5 worm cellular contexts compared by ENCODE assay signal in the genomic region with DNA sequence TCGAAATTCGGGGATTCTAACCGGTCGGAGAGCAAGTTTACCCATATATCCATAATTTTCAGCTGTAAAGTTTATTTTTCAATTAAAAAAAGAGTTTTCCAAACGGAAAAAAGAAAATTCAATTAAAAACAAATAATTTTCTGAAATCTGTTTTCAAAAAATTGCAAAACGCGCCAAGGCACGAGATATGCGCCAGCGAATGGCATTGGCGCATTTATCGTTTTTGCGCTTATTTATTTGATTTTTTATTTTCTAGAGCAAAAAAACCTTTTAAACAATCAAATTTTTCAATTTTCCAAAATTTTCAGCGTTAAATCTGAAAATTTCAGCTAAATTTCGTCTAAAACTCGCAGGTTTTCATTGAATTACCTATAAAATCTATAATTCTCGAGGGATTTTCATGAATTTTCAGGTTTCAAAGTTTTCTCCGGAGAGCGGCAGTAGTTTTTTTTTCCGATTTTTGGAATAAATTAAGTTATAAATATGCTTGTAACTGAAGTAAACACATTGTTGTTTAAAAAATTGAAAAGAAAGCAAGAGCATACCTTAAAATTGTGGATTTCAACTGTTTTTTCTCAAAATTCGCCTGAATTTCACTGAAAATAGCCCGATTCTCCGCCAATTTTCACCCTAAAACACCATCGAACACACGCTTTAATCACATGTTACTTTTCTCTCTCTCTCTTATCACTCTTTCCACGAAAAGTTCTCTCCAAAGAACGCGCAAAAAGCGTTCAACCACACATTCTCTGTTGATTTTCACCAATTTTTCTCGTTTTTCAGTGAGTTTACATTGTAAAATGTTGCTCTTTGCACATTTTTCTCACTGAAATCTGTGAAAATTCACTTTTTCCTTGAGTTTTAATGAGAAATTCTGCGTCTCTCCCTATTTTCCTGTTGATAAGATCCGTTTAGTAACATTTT.
TF ChIP-seq lines count a peak whose summit lies in the region.

Gene B0432.10, minus strand, starts transcription at position 649 of the 924 bp plus-strand sequence.

TF ChIP-seq in whole organism, L1 larva, 84 proteins besides CTCF, POLR2A, EP300 and RAD21 (continued from another document and continues in another):
- TF ChIP-seq C34B4.2 (tag; optimal IDR thresholded peaks at IDR 0.05; lab: Kevin White, UChicago): no peak
- peak; percentile 77 for TF ChIP-seq grh-1 (GFP tag; IDR thresholded peaks at IDR 0.05; lab: Robert Waterston, UW)
- TF ChIP-seq pax-3 (tag; optimal IDR thresholded peaks at IDR 0.05; lab: Kevin White, UChicago): peak; percentile 63
- TF ChIP-seq C16A3.4 (tag; optimal IDR thresholded peaks at IDR 0.05; lab: Kevin White, UChicago): peak; percentile 85
- peak; percentile 92 to 93 (median 93) for TF ChIP-seq ceh-82 (tag; optimal IDR thresholded peaks at IDR 0.05; lab: Kevin White, UChicago)
- TF ChIP-seq unc-62 (GFP tag; optimal IDR thresholded peaks at IDR 0.05; lab: Kevin White, UChicago): no peak
- TF ChIP-seq nhr-84 (tag; optimal IDR thresholded peaks at IDR 0.05; lab: Kevin White, UChicago): no peak
- TF ChIP-seq hpl-2 (GFP tag; optimal IDR thresholded peaks at IDR 0.05; lab: Kevin White, UChicago): no peak
- TF ChIP-seq nhr-28 (tag; optimal IDR thresholded peaks at IDR 0.05; lab: Kevin White, UChicago): no peak
- peak; percentile 85 for TF ChIP-seq lin-13 (GFP tag; optimal IDR thresholded peaks at IDR 0.05; lab: Kevin White, UChicago)
- TF ChIP-seq ama-1 (optimal IDR thresholded peaks at IDR 0.05; lab: Kevin White, UChicago): no peak
- TF ChIP-seq efl-1 (optimal IDR thresholded peaks at IDR 0.05; lab: Kevin White, UChicago): peak; percentile 76 to 97
- peak; percentile 97 to 100 for TF ChIP-seq efl-1 (GFP tag; optimal IDR thresholded peaks at IDR 0.05 in 1 of 2; lab: Kevin White, UChicago)
- peak; percentile 32 for TF ChIP-seq aha-1 (tag; optimal IDR thresholded peaks at IDR 0.05; lab: Kevin White, UChicago)
- peak; percentile 89 for TF ChIP-seq swsn-7 (tag; optimal IDR thresholded peaks at IDR 0.05; lab: Kevin White, UChicago)
- TF ChIP-seq Y116A8C.19 (tag; optimal IDR thresholded peaks at IDR 0.05; lab: Kevin White, UChicago; ENCODE audit: borderline replicate concordance): no peak
- TF ChIP-seq unc-30 (tag; optimal IDR thresholded peaks at IDR 0.05; lab: Kevin White, UChicago): no peak
- peak in 1 of 2 experiments; percentile 54 for TF ChIP-seq ztf-11 (tag; optimal IDR thresholded peaks at IDR 0.05; lab: Kevin White, UChicago)
- TF ChIP-seq snpc-4 (tag; optimal IDR thresholded peaks at IDR 0.05; lab: Kevin White, UChicago): peak; percentile 84
- peak; percentile 87 for TF ChIP-seq irx-1 (tag; optimal IDR thresholded peaks at IDR 0.05; lab: Kevin White, UChicago)
- TF ChIP-seq lin-39 (tag; optimal IDR thresholded peaks at IDR 0.05; lab: Kevin White, UChicago): peak; percentile 88
- peak; percentile 38 for TF ChIP-seq nhr-77 (tag; optimal IDR thresholded peaks at IDR 0.05; lab: Kevin White, UChicago)
- peak; percentile 87 for TF ChIP-seq tbx-2 (tag; optimal IDR thresholded peaks at IDR 0.05; lab: Kevin White, UChicago)

TF ChIP-seq in whole organism, L2 larva, 48 proteins besides CTCF, POLR2A, EP300 and RAD21 (continued from another document):
- TF ChIP-seq sma-9 (GFP tag; optimal IDR thresholded peaks at IDR 0.05; lab: Kevin White, UChicago) (peak; percentile 75), sma-9 (tag; optimal IDR thresholded peaks at IDR 0.05; lab: Kevin White, UChicago) (no peak), elt-3 (tag; optimal IDR thresholded peaks at IDR 0.05; lab: Kevin White, UChicago) (no peak), Y55F3AM.14 (GFP tag; optimal IDR thresholded peaks at IDR 0.05; lab: Kevin White, UChicago) (no peak), mdl-1 (tag; optimal IDR thresholded peaks at IDR 0.05; lab: Kevin White, UChicago) (peak in 1 of 2 experiments; percentile 4), unc-39 (tag; optimal IDR thresholded peaks at IDR 0.05; lab: Kevin White, UChicago) (no peak), nhr-11 (tag; optimal IDR thresholded peaks at IDR 0.05; lab: Kevin White, UChicago) (no peak), lin-11 (tag; optimal IDR thresholded peaks at IDR 0.05; lab: Kevin White, UChicago) (peak; percentile 63), ztf-1 (GFP tag; conservative IDR thresholded peaks at IDR 0.05; lab: Robert Waterston, UW) (no peak), elt-1 (tag; optimal IDR thresholded peaks at IDR 0.05; lab: Kevin White, UChicago) (no peak), zag-1 (tag; optimal IDR thresholded peaks at IDR 0.05; lab: Kevin White, UChicago) (peak; percentile 17), mab-5 (tag; optimal IDR thresholded peaks at IDR 0.05; lab: Kevin White, UChicago) (peak; percentile 71), ceh-16 (tag; optimal IDR thresholded peaks at IDR 0.05; lab: Kevin White, UChicago) (peak; percentile 19), nhr-12 (tag; optimal IDR thresholded peaks at IDR 0.05; lab: Kevin White, UChicago) (no peak), fos-1 (tag; optimal IDR thresholded peaks at IDR 0.05; lab: Kevin White, UChicago) (peak; percentile 47), ztf-11 (tag; optimal IDR thresholded peaks at IDR 0.05; lab: Kevin White, UChicago) (no peak), ZK546.5 (tag; optimal IDR thresholded peaks at IDR 0.05; lab: Kevin White, UChicago) (no peak), egl-27 (tag; optimal IDR thresholded peaks at IDR 0.05; lab: Kevin White, UChicago) (peak; percentile 81), nhr-21 (tag; optimal IDR thresholded peaks at IDR 0.05; lab: Kevin White, UChicago) (peak; percentile 63)

TF ChIP-seq in whole organism, L3 larva, 47 proteins besides CTCF, POLR2A, EP300 and RAD21 (continued from another document):
- TF ChIP-seq egl-27 (tag; optimal IDR thresholded peaks at IDR 0.05; lab: Kevin White, UChicago): no peak
- no peak for TF ChIP-seq nhr-76 (tag; optimal IDR thresholded peaks at IDR 0.05; lab: Kevin White, UChicago)
- TF ChIP-seq elt-3 (tag; optimal IDR thresholded peaks at IDR 0.05; lab: Kevin White, UChicago): no peak
- no peak for TF ChIP-seq aly-2 (tag; optimal IDR thresholded peaks at IDR 0.05; lab: Kevin White, UChicago)
- peak; percentile 40 for TF ChIP-seq ama-1 (optimal IDR thresholded peaks at IDR 0.05; lab: Kevin White, UChicago)
- TF ChIP-seq ZK546.5 (tag; optimal IDR thresholded peaks at IDR 0.05; lab: Kevin White, UChicago): no peak
- peak; percentile 47 for TF ChIP-seq ceh-82 (tag; optimal IDR thresholded peaks at IDR 0.05; lab: Kevin White, UChicago)
- TF ChIP-seq nfya-1 (tag; optimal IDR thresholded peaks at IDR 0.05; lab: Kevin White, UChicago; ENCODE audit: insufficient read depth): peak; percentile 88
- no peak for TF ChIP-seq fos-1 (tag; optimal IDR thresholded peaks at IDR 0.05; lab: Kevin White, UChicago)
- TF ChIP-seq unc-39 (tag; optimal IDR thresholded peaks at IDR 0.05; lab: Kevin White, UChicago): no peak
- TF ChIP-seq elt-2 (tag; optimal IDR thresholded peaks at IDR 0.05; lab: Kevin White, UChicago): peak; percentile 32
- peak; percentile 58 for TF ChIP-seq egl-5 (tag; optimal IDR thresholded peaks at IDR 0.05; lab: Kevin White, UChicago)
- TF ChIP-seq lin-15B (tag; optimal IDR thresholded peaks at IDR 0.05; lab: Kevin White, UChicago): peak; percentile 92
- TF ChIP-seq jun-1 (tag; optimal IDR thresholded peaks at IDR 0.05; lab: Kevin White, UChicago): no peak
- TF ChIP-seq daf-12 (tag; optimal IDR thresholded peaks at IDR 0.05; lab: Kevin White, UChicago): no peak

TF ChIP-seq in whole organism, L4 larva, 104 proteins besides CTCF, POLR2A, EP300 and RAD21 (continued from another document):
- TF ChIP-seq ZK337.2 (GFP tag; IDR thresholded peaks at IDR 0.05; lab: Robert Waterston, UW) (no peak), F10B5.3 (tag; optimal IDR thresholded peaks at IDR 0.05; lab: Kevin White, UChicago) (peak; percentile 51), snpc-1.2 (GFP tag; IDR thresholded peaks at IDR 0.05; lab: Robert Waterston, UW) (no peak), nhr-41 (GFP tag; IDR thresholded peaks at IDR 0.05; lab: Robert Waterston, UW) (no peak), dpl-1 (GFP tag; optimal IDR thresholded peaks at IDR 0.05; lab: Kevin White, UChicago) (peak; percentile 96), dve-1 (tag; optimal IDR thresholded peaks at IDR 0.05; lab: Kevin White, UChicago; ENCODE audit: insufficient read depth) (peak; percentile 86), F49E8.2 (tag; optimal IDR thresholded peaks at IDR 0.05; lab: Kevin White, UChicago; ENCODE audit: borderline replicate concordance) (no peak), hif-1 (tag; optimal IDR thresholded peaks at IDR 0.05; lab: Kevin White, UChicago) (peak in 1 of 2 experiments; percentile 7), hlh-30 (tag; optimal IDR thresholded peaks at IDR 0.05; lab: Kevin White, UChicago; ENCODE audit: insufficient read depth) (peak; percentile 65), ztf-7 (tag; optimal IDR thresholded peaks at IDR 0.05; lab: Kevin White, UChicago) (peak; percentile 51), unc-62 (GFP tag; optimal IDR thresholded peaks at IDR 0.05 in 1 of 2; lab: Kevin White, UChicago) (peak in 1 of 2 experiments; percentile 77), unc-62 (tag; optimal IDR thresholded peaks at IDR 0.05; lab: Kevin White, UChicago) (no peak), spr-3 (GFP tag; optimal IDR thresholded peaks at IDR 0.05; lab: Kevin White, UChicago) (peak; percentile 11), hmg-1.1 (GFP tag; IDR thresholded peaks at IDR 0.05; lab: Robert Waterston, UW) (peak; percentile 42; the same call in 1 of the 2 replicates), nhr-111 (GFP tag; optimal IDR thresholded peaks at IDR 0.05; lab: Kevin White, UChicago) (no peak), daf-16 (GFP tag; optimal IDR thresholded peaks at IDR 0.05; lab: Kevin White, UChicago) (no peak), daf-16 (tag; optimal IDR thresholded peaks at IDR 0.05; lab: Kevin White, UChicago) (peak; percentile 45), nhr-6 (tag; optimal IDR thresholded peaks at IDR 0.05; lab: Kevin White, UChicago) (peak; percentile 20), ceh-82 (tag; optimal IDR thresholded peaks at IDR 0.05; lab: Kevin White, UChicago) (no peak), nhr-77 (tag; optimal IDR thresholded peaks at IDR 0.05; lab: Kevin White, UChicago) (peak; percentile 51), hlh-11 (tag; optimal IDR thresholded peaks at IDR 0.05; lab: Kevin White, UChicago) (peak; percentile 64)

TF ChIP-seq in whole organism, young adult, 124 proteins besides CTCF, POLR2A, EP300 and RAD21 (continued from another document and continues in another):
- peak; percentile 78; the same call in 1 of the 2 replicates for TF ChIP-seq Y53G8AR.9 (GFP tag; conservative IDR thresholded peaks at IDR 0.05; lab: Robert Waterston, UW)
- TF ChIP-seq ceh-58 (GFP tag; IDR thresholded peaks at IDR 0.05; lab: Robert Waterston, UW): no peak
- TF ChIP-seq F33H1.4 (GFP tag; IDR thresholded peaks at IDR 0.05; lab: Robert Waterston, UW): no peak
- no peak for TF ChIP-seq ets-4 (GFP tag; optimal IDR thresholded peaks at IDR 0.05; lab: Kevin White, UChicago)
- TF ChIP-seq K11D2.4 (GFP tag; IDR thresholded peaks at IDR 0.05; lab: Robert Waterston, UW): peak; percentile 70; the same call in 1 of the 2 replicates
- no peak for TF ChIP-seq Y67H2A.10 (GFP tag; conservative IDR thresholded peaks at IDR 0.05; lab: Robert Waterston, UW)
- no peak for TF ChIP-seq B0261.1 (tag; optimal IDR thresholded peaks at IDR 0.05; lab: Kevin White, UChicago)
- no peak for TF ChIP-seq hlh-12 (tag; optimal IDR thresholded peaks at IDR 0.05; lab: Kevin White, UChicago)
- TF ChIP-seq mel-28 (tag; optimal IDR thresholded peaks at IDR 0.05; lab: Kevin White, UChicago; ENCODE audit: borderline replicate concordance): no peak
- TF ChIP-seq ztf-22 (GFP tag; optimal IDR thresholded peaks at IDR 0.05; lab: Kevin White, UChicago): no peak
- TF ChIP-seq hsf-1 (GFP tag; IDR thresholded peaks at IDR 0.05; lab: Robert Waterston, UW): no peak
- TF ChIP-seq snpc-3.4 (tag; optimal IDR thresholded peaks at IDR 0.05; lab: Kevin White, UChicago): no peak
- TF ChIP-seq dox-1 (GFP tag; IDR thresholded peaks at IDR 0.05; lab: Robert Waterston, UW): peak; percentile 59
- TF ChIP-seq F39B2.1 (GFP tag; IDR thresholded peaks at IDR 0.05; lab: Robert Waterston, UW): no peak
- TF ChIP-seq Y53F4B.3 (GFP tag; IDR thresholded peaks at IDR 0.05; lab: Robert Waterston, UW): no peak
- no peak for TF ChIP-seq lin-26 (GFP tag; IDR thresholded peaks at IDR 0.05; lab: Robert Waterston, UW)
- no peak for TF ChIP-seq cebp-1 (GFP tag; IDR thresholded peaks at IDR 0.05; lab: Robert Waterston, UW)
- peak; percentile 65 for TF ChIP-seq cebp-1 (tag; optimal IDR thresholded peaks at IDR 0.05; lab: Kevin White, UChicago)
- no peak for TF ChIP-seq nhr-27 (tag; optimal IDR thresholded peaks at IDR 0.05; lab: Kevin White, UChicago)
- peak; percentile 6 for TF ChIP-seq nhr-80 (tag; optimal IDR thresholded peaks at IDR 0.05; lab: Kevin White, UChicago)
- peak; percentile 64 for TF ChIP-seq snpc-1.3 (tag; optimal IDR thresholded peaks at IDR 0.05; lab: Kevin White, UChicago; ENCODE audit: insufficient read depth)
- TF ChIP-seq repo-1 (tag; optimal IDR thresholded peaks at IDR 0.05; lab: Kevin White, UChicago): no peak
- no peak for TF ChIP-seq nhr-120 (GFP tag; IDR thresholded peaks at IDR 0.05; lab: Robert Waterston, UW)
- no peak for TF ChIP-seq F10E7.11 (tag; optimal IDR thresholded peaks at IDR 0.05; lab: Kevin White, UChicago)
- peak; percentile 47 for TF ChIP-seq rcor-1 (GFP tag; IDR thresholded peaks at IDR 0.05; lab: Robert Waterston, UW)
- no peak for TF ChIP-seq hrde-1 (tag; optimal IDR thresholded peaks at IDR 0.05; lab: Kevin White, UChicago; ENCODE audit: borderline replicate concordance)
- TF ChIP-seq pha-4 (tag; optimal IDR thresholded peaks at IDR 0.05; lab: Kevin White, UChicago): no peak
- no peak for TF ChIP-seq athp-1 (tag; optimal IDR thresholded peaks at IDR 0.05; lab: Kevin White, UChicago)
- no peak for TF ChIP-seq ceh-91 (GFP tag; IDR thresholded peaks at IDR 0.05; lab: Robert Waterston, UW)
- TF ChIP-seq F52B5.7 (tag; optimal IDR thresholded peaks at IDR 0.05; lab: Kevin White, UChicago): no peak
- TF ChIP-seq die-1 (tag; optimal IDR thresholded peaks at IDR 0.05; lab: Kevin White, UChicago): no peak
- TF ChIP-seq mes-4 (tag; optimal IDR thresholded peaks at IDR 0.05; lab: Kevin White, UChicago): no peak
- peak; percentile 36 for TF ChIP-seq ztf-26 (tag; optimal IDR thresholded peaks at IDR 0.05; lab: Kevin White, UChicago)
- TF ChIP-seq F23B12.7 (tag; optimal IDR thresholded peaks at IDR 0.05; lab: Kevin White, UChicago; ENCODE audit: insufficient read depth): peak; percentile 75
- TF ChIP-seq ztf-3 (GFP tag; optimal IDR thresholded peaks at IDR 0.05; lab: Kevin White, UChicago): no peak
- no peak for TF ChIP-seq ceh-40 (GFP tag; IDR thresholded peaks at IDR 0.05; lab: Robert Waterston, UW)
- no peak for TF ChIP-seq him-1 (tag; optimal IDR thresholded peaks at IDR 0.05; lab: Kevin White, UChicago)
- TF ChIP-seq sea-2 (GFP tag; IDR thresholded peaks at IDR 0.05; lab: Robert Waterston, UW): no peak
- no peak for TF ChIP-seq aptf-2 (GFP tag; conservative IDR thresholded peaks at IDR 0.05; lab: Robert Waterston, UW)
- TF ChIP-seq chd-7 (tag; optimal IDR thresholded peaks at IDR 0.05; lab: Kevin White, UChicago): no peak
- TF ChIP-seq pbrm-1 (GFP tag; IDR thresholded peaks at IDR 0.05; lab: Robert Waterston, UW): peak; percentile 46; the same call in 1 of the 2 replicates
- no peak for TF ChIP-seq hmg-20 (GFP tag; IDR thresholded peaks at IDR 0.05; lab: Robert Waterston, UW)
- TF ChIP-seq tbp1 (GFP tag; optimal IDR thresholded peaks at IDR 0.05; lab: Kevin White, UChicago): peak; percentile 30
- TF ChIP-seq ceh-100 (GFP tag; IDR thresholded peaks at IDR 0.05; lab: Robert Waterston, UW): 0 out of 2 replicates have a peak, but pooled peaks have one; percentile 14
- no peak for TF ChIP-seq ztf-28 (GFP tag; IDR thresholded peaks at IDR 0.05; lab: Robert Waterston, UW)
- no peak for TF ChIP-seq F57A8.1 (GFP tag; optimal IDR thresholded peaks at IDR 0.05; lab: Kevin White, UChicago)
- no peak for TF ChIP-seq bed-1 (GFP tag; IDR thresholded peaks at IDR 0.05; lab: Robert Waterston, UW)
- TF ChIP-seq mcd-1 (GFP tag; IDR thresholded peaks at IDR 0.05; lab: Robert Waterston, UW): peak; percentile 81
- TF ChIP-seq unc-62 (GFP tag; optimal IDR thresholded peaks at IDR 0.05; lab: Kevin White, UChicago): no peak
- TF ChIP-seq ztf-25 (GFP tag; IDR thresholded peaks at IDR 0.05; lab: Robert Waterston, UW): no peak
- TF ChIP-seq sptf-2 (GFP tag; optimal IDR thresholded peaks at IDR 0.05; lab: Kevin White, UChicago): no peak
- no peak for TF ChIP-seq ceh-27 (GFP tag; optimal IDR thresholded peaks at IDR 0.05; lab: Kevin White, UChicago)
- TF ChIP-seq B0336.3 (GFP tag; IDR thresholded peaks at IDR 0.05; lab: Robert Waterston, UW): peak; percentile 56; the same call in 1 of the 2 replicates
